Worm (Caenorhabditis elegans) whole organism, L3 larva: ENCODE measurements around the gene srx-43.

Experiments used
- R02D3.7 ChIP-seq: fragments of 150-350 bp; optimal IDR thresholded peaks from 2 replicates; lab custom pipeline; 2014; ENCODE audit warnings: missing biosample characterization, missing genetic modification characterization
- ZK546.5 ChIP-seq: sonication (generic microtip); optimal IDR thresholded peaks from 2 replicates; lab custom pipeline; 2017; ENCODE audit warnings: missing biosample characterization, missing genetic modification characterization
- aly-2 ChIP-seq: fragments of 150-350 bp; optimal IDR thresholded peaks from 2 replicates; lab custom pipeline; 2014; ENCODE audit warnings: missing biosample characterization, missing genetic modification characterization
- ama-1 ChIP-seq: fragments of 150-350 bp; optimal IDR thresholded peaks from 2 replicates; lab custom pipeline; 2018
- ceh-16 ChIP-seq: sonication (generic microtip); optimal IDR thresholded peaks from 2 replicates; lab custom pipeline; 2017; ENCODE audit warnings: missing biosample characterization, missing genetic modification characterization
- daf-12 ChIP-seq: fragments of 150-350 bp; optimal IDR thresholded peaks from 2 replicates; lab custom pipeline; 2014; ENCODE audit warnings: missing biosample characterization, missing genetic modification reagents, missing genetic modification characterization
- egl-27 ChIP-seq: sonication (generic microtip); optimal IDR thresholded peaks from 4 replicates; lab custom pipeline; 2017; ENCODE audit warnings: missing biosample characterization, missing genetic modification reagents, missing genetic modification characterization
- egl-5 ChIP-seq: fragments of 150-350 bp; optimal IDR thresholded peaks from 2 replicates; lab custom pipeline; 2017; ENCODE audit warnings: missing biosample characterization, missing genetic modification reagents, missing genetic modification characterization, inconsistent platforms
- elt-1 ChIP-seq: fragments of 150-350 bp; optimal IDR thresholded peaks from 2 replicates; lab custom pipeline; 2014; ENCODE audit warnings: missing biosample characterization, missing genetic modification characterization
- elt-2 ChIP-seq: sonication (generic microtip); optimal IDR thresholded peaks from 2 replicates; lab custom pipeline; 2016; ENCODE audit warnings: missing genetic modification reagents, mild to moderate bottlenecking, missing genetic modification characterization, missing compliant biosample characterization
- eor-1 ChIP-seq, 2 experiments: fragments of 150-350 bp; optimal IDR thresholded peaks; 2 replicates each; lab custom pipeline; 2014 to 2018; ENCODE audit warnings: missing biosample characterization in 2 of 2, missing genetic modification characterization in 2 of 2
- fkh-10 ChIP-seq: sonication (generic microtip); optimal IDR thresholded peaks from 2 replicates; lab custom pipeline; 2017; ENCODE audit warnings: missing biosample characterization, missing genetic modification reagents, missing genetic modification characterization
- fkh-2 ChIP-seq: fragments of 150-350 bp; optimal IDR thresholded peaks from 2 replicates; lab custom pipeline; 2014; ENCODE audit warnings: missing biosample characterization, missing genetic modification reagents, missing genetic modification characterization
- fos-1 ChIP-seq: fragments of 150-350 bp; optimal IDR thresholded peaks from 2 replicates; lab custom pipeline; 2014; ENCODE audit warnings: missing biosample characterization, missing genetic modification characterization
- jun-1 ChIP-seq: fragments of 150-350 bp; optimal IDR thresholded peaks from 2 replicates; lab custom pipeline; 2014; ENCODE audit warnings: missing biosample characterization, missing genetic modification reagents, missing genetic modification characterization
- lin-15B ChIP-seq: fragments of 150-350 bp; optimal IDR thresholded peaks from 2 replicates; lab custom pipeline; 2014; ENCODE audit warnings: missing biosample characterization, missing genetic modification characterization
- lin-39 ChIP-seq: fragments of 150-350 bp; optimal IDR thresholded peaks from 2 replicates; lab custom pipeline; 2018; ENCODE audit warnings: missing biosample characterization, missing genetic modification reagents, missing genetic modification characterization
- lsy-12 ChIP-seq: sonication (generic microtip); optimal IDR thresholded peaks from 2 replicates; lab custom pipeline; 2016; ENCODE audit warnings: mild to moderate bottlenecking, missing genetic modification characterization, missing compliant biosample characterization
- mdl-1 ChIP-seq: fragments of 150-350 bp; optimal IDR thresholded peaks from 2 replicates; lab custom pipeline; 2014; ENCODE audit warnings: missing biosample characterization, missing genetic modification characterization
- mml-1 ChIP-seq: fragments of 150-350 bp; sonication (generic microtip); optimal IDR thresholded peaks from 3 replicates; lab custom pipeline; 2014; ENCODE audit warnings: missing biosample characterization, missing genetic modification characterization
- nfya-1 ChIP-seq: sonication (generic microtip); optimal IDR thresholded peaks from 2 replicates; lab custom pipeline; 2017; ENCODE audit warnings: missing genetic modification characterization, mild to moderate bottlenecking, missing compliant biosample characterization, antibody characterized with exemption, moderate library complexity; ENCODE audit not compliant: insufficient read depth
- nhr-11 ChIP-seq: fragments of 150-350 bp; optimal IDR thresholded peaks from 2 replicates; lab custom pipeline; 2014; ENCODE audit warnings: missing biosample characterization, missing genetic modification characterization
- nhr-12 ChIP-seq: fragments of 150-350 bp; optimal IDR thresholded peaks from 2 replicates; lab custom pipeline; 2014; ENCODE audit warnings: missing biosample characterization, missing genetic modification characterization
- nhr-237 ChIP-seq: fragments of 150-350 bp; optimal IDR thresholded peaks from 2 replicates; lab custom pipeline; 2014; ENCODE audit warnings: missing biosample characterization, missing genetic modification characterization
- nhr-25 ChIP-seq: sonication (generic microtip); optimal IDR thresholded peaks from 2 replicates; lab custom pipeline; 2017; ENCODE audit warnings: missing biosample characterization, missing genetic modification characterization
- nhr-67 ChIP-seq: fragments of 150-350 bp; optimal IDR thresholded peaks from 2 replicates; lab custom pipeline; 2014; ENCODE audit warnings: missing biosample characterization, missing genetic modification characterization
- nhr-76 ChIP-seq: fragments of 150-350 bp; sonication (generic microtip); optimal IDR thresholded peaks from 5 replicates; lab custom pipeline; 2014; ENCODE audit warnings: missing biosample characterization, missing genetic modification characterization
- nhr-77 ChIP-seq: fragments of 150-350 bp; optimal IDR thresholded peaks from 2 replicates; lab custom pipeline; 2014; ENCODE audit warnings: missing biosample characterization, missing genetic modification characterization
- pha-4 ChIP-seq: fragments of 150-350 bp; optimal IDR thresholded peaks from 2 replicates; lab custom pipeline; 2014; ENCODE audit warnings: missing biosample characterization, missing genetic modification reagents, missing genetic modification characterization
- pqm-1 ChIP-seq: fragments of 150-350 bp; optimal IDR thresholded peaks from 2 replicates; lab custom pipeline; 2017; ENCODE audit warnings: missing biosample characterization, missing genetic modification characterization, inconsistent platforms
- sea-2 ChIP-seq: fragments of 150-350 bp; sonication (generic microtip); optimal IDR thresholded peaks from 4 replicates; lab custom pipeline; 2014; ENCODE audit warnings: missing biosample characterization, missing genetic modification reagents, missing genetic modification characterization
- snpc-4 ChIP-seq: fragments of 150-350 bp; optimal IDR thresholded peaks from 2 replicates; lab custom pipeline; 2014; ENCODE audit warnings: missing biosample characterization, missing genetic modification characterization
- unc-39 ChIP-seq: sonication (generic microtip); optimal IDR thresholded peaks from 4 replicates; lab custom pipeline; 2017; ENCODE audit warnings: missing biosample characterization, missing genetic modification characterization
- unc-62 ChIP-seq: fragments of 150-350 bp; sonication (generic microtip); optimal IDR thresholded peaks from 4 replicates; lab custom pipeline; 2014; ENCODE audit warnings: missing biosample characterization, missing genetic modification reagents, missing genetic modification characterization
- ztf-11 ChIP-seq: fragments of 150-350 bp; optimal IDR thresholded peaks from 2 replicates; lab custom pipeline; 2014; ENCODE audit warnings: missing biosample characterization, missing genetic modification characterization

srx-43 gene

DNA sequence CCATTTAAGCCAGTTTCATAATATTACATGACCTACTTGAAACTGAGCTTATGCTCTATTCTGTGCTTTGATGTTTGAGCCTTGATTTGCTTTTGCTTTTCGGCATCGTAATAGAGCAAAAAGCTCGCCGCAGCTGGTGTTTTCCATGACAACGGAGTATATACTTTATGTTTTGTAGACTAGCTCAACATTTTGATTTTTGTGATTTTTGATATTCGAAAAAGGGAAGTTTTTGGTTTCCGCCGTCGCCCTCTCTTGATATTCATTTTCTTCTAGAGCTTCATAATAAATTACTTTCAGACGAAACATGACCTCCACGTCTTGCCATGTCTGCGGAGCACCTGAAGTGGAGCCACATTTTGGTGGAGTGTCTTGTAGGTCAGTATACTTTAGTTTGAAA, 15.5 kb upstream of the srx-43 start, which contains the start of gene nhr-63:
Gene nhr-63 (plus strand): TSS at position 301 of the 400 bp plus-strand sequence.
- TF ChIP-seq elt-1 (no peak), sea-2 (GFP tag; lab: Kevin White, UChicago) (no peak), snpc-4 (tag; lab: Kevin White, UChicago) (no peak), eor-1 (tag; optimal IDR thresholded peaks at IDR 0.05; lab: Kevin White, UChicago) (no peak), aly-2 (tag; lab: Kevin White, UChicago) (no peak), fkh-10 (GFP tag; lab: Kevin White, UChicago) (no peak), ama-1 (lab: Kevin White, UChicago) (no peak), pqm-1 (no peak)

DNA sequence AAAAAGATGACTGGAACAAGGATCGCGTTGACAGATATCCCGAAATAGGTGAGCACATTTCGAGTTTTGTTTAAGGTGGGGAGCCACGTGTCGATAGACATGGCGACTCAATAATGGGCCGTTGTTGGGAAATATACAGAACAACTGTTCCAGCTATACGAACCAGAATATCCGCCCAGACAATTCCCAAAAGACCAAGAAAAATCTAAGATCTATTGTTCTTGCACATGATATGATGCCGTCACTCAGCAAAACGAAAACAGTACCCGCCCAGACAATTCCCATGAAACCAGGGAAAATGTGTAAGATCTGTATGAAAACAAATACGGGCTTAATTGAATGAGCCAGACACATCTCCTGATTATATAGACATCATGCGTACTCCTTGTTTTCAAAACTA, 10.3 kb upstream of the srx-43 start, which contains the start of gene str-231:
Gene str-231 (minus strand): TSS at position 101 of the 400 bp plus-strand sequence.
- TF ChIP-seq egl-27 (no peak), jun-1 (tag; lab: Kevin White, UChicago) (no peak), unc-39 (no peak), unc-62 (GFP tag; lab: Kevin White, UChicago) (no peak), ztf-11 (no peak), fkh-2 (tag; lab: Kevin White, UChicago) (no peak), pha-4 (tag; lab: Kevin White, UChicago) (no peak), lsy-12 (tag; lab: Kevin White, UChicago) (no peak), daf-12 (tag; lab: Kevin White, UChicago) (no peak), elt-1 (no peak), ZK546.5 (tag; lab: Kevin White, UChicago) (no peak), nhr-67 (no peak), lin-15B (tag; lab: Kevin White, UChicago) (no peak), mml-1 (tag; lab: Kevin White, UChicago) (no peak), sea-2 (GFP tag; lab: Kevin White, UChicago) (no peak), nhr-237 (tag; lab: Kevin White, UChicago) (no peak), nhr-76 (tag; lab: Kevin White, UChicago) (no peak), nhr-11 (no peak)

DNA sequence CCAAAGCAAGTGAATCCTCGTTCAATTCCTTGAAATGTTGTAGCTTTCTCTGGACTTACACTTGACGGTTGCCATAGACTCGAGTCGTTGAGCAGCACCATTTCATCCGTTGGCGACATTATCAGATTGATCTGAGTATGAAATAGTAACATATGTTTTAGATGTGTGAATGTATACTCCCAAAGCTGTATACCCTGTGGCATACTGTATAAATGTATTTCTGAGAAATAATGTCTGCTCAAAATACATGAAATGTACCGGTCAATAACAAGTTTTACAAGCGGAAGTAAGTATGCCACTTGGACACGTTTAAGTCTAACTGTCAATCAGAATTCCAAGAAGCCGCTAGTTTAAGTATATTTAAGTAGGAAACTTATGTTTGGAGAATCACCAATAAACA, 8.2 kb upstream of the srx-43 start, which contains the start of gene str-233:
Gene str-233 (minus strand): TSS at position 101 of the 400 bp plus-strand sequence.
- TF ChIP-seq fkh-10 (GFP tag; lab: Kevin White, UChicago) (no peak), lsy-12 (tag; lab: Kevin White, UChicago) (no peak), mdl-1 (tag; lab: Kevin White, UChicago) (no peak), sea-2 (GFP tag; lab: Kevin White, UChicago) (no peak), fos-1 (no peak), daf-12 (tag; lab: Kevin White, UChicago) (no peak), elt-2 (tag; lab: Kevin White, UChicago) (no peak), nfya-1 (tag; lab: Kevin White, UChicago) (no peak), eor-1 (tag; optimal IDR thresholded peaks at IDR 0.05; lab: Kevin White, UChicago) (no peak), nhr-237 (tag; lab: Kevin White, UChicago) (no peak), aly-2 (tag; lab: Kevin White, UChicago) (no peak), nhr-67 (no peak), ceh-16 (tag; lab: Kevin White, UChicago) (no peak), pha-4 (tag; lab: Kevin White, UChicago) (no peak), lin-39 (tag; lab: Kevin White, UChicago) (no peak), nhr-12 (tag; lab: Kevin White, UChicago) (no peak), nhr-25 (tag; lab: Kevin White, UChicago) (no peak)

DNA sequence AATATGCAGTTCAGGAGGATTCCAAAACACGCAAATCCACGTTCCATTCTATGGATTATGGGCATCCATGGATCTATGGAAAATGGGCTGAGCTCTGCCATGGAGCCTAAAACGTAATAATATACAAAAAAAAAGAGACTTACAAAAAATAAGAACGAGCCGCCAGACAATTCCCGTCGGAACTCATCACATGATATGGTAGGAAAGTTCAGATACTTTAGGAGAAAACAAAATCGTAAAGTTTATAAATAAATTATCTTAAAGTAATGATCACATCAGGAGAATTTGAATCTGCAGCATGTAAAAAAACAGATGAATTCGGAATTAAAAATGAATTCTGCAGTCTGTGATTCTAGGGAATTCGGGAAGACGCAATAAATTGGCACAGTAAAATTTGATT, 2.1 kb upstream of the srx-43 start, which contains the start of gene str-232:
Gene str-232 (minus strand): TSS at position 101 of the 400 bp plus-strand sequence.
- TF ChIP-seq snpc-4 (tag; lab: Kevin White, UChicago) (no peak), daf-12 (tag; lab: Kevin White, UChicago) (no peak), fos-1 (no peak), elt-1 (no peak), nhr-11 (no peak), nhr-76 (tag; lab: Kevin White, UChicago) (no peak)

DNA sequence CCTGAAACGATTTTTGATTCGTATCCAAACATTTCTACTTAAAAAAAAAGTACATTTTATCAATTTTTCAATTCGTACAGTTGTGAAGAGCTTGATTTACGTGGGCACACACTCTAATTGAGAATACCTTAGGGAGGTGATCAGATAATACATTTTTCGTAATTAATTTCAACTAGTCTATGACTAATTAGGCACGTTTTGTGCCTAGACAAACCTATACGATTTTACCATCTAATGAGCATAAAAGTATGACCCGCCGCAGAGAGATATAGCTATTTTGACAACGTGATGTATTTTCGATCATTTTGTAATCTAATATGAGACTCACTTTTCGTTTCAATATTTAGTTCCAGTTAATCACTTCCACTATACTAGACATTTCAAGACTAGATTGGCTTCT, 794 bp upstream of the srx-43 start:
- TF ChIP-seq unc-39 (no peak), egl-5 (tag; lab: Kevin White, UChicago) (no peak), daf-12 (tag; lab: Kevin White, UChicago) (no peak), nhr-77 (tag; lab: Kevin White, UChicago) (no peak), ztf-11 (no peak), fos-1 (no peak), R02D3.7 (tag; lab: Kevin White, UChicago) (no peak), egl-27 (no peak), unc-62 (GFP tag; lab: Kevin White, UChicago) (no peak), mml-1 (tag; lab: Kevin White, UChicago) (no peak), nhr-76 (tag; lab: Kevin White, UChicago) (no peak), nhr-237 (tag; lab: Kevin White, UChicago) (no peak)
